Worm (Caenorhabditis elegans): Measurements from ENCODE around the gene F35B12.10.

F35B12.10 gene

ce11 chrV:11637191-11637590 is 8.1 kb upstream of the F35B12.10 start, which contains the start of gene sipa-1:
sipa-1 (minus strand) TSS chrV:11637291.
- TF ChIP-seq aly-2 (tag; optimal IDR thresholded peaks at IDR 0.05) (no peak), lsy-2 (tag; optimal IDR thresholded peaks at IDR 0.05) (no peak), zag-1 (tag; optimal IDR thresholded peaks at IDR 0.05) (no peak), gmeb-1 (tag; optimal IDR thresholded peaks at IDR 0.05) (no peak), skn-1 (tag; optimal IDR thresholded peaks at IDR 0.05) (no peak), fos-1 (tag; optimal IDR thresholded peaks at IDR 0.05) (no peak), nhr-6 (tag; optimal IDR thresholded peaks at IDR 0.05) (no peak), nhr-77 (tag; optimal IDR thresholded peaks at IDR 0.05) (no peak)

- TF ChIP-seq nhr-237 (tag; optimal IDR thresholded peaks at IDR 0.05) (no peak), nhr-11 (tag; optimal IDR thresholded peaks at IDR 0.05) (no peak)
Observed at ce11 chrV:11635587-11635986, 6.5 kb upstream of the F35B12.10 start.

ce11 chrV:11631128-11631527 is 2.1 kb upstream of the F35B12.10 start:
- no peak for TF ChIP-seq nhr-12 (tag; optimal IDR thresholded peaks at IDR 0.05)
- no peak for TF ChIP-seq sma-3 (GFP tag; optimal IDR thresholded peaks at IDR 0.05)

- TF ChIP-seq nhr-21 (tag; optimal IDR thresholded peaks at IDR 0.05) (no peak), elt-1 (tag; optimal IDR thresholded peaks at IDR 0.05) (no peak), unc-39 (tag; optimal IDR thresholded peaks at IDR 0.05) (no peak), nhr-25 (tag; optimal IDR thresholded peaks at IDR 0.05) (no peak), ceh-82 (tag; optimal IDR thresholded peaks at IDR 0.05) (no peak), lin-39 (tag; optimal IDR thresholded peaks at IDR 0.05) (no peak), nhr-129 (tag; optimal IDR thresholded peaks at IDR 0.05) (no peak), lsy-2 (tag; optimal IDR thresholded peaks at IDR 0.05) (no peak), ama-1 (optimal IDR thresholded peaks at IDR 0.05) (no peak), nhr-10 (tag; optimal IDR thresholded peaks at IDR 0.05) (no peak), ZK546.5 (tag; optimal IDR thresholded peaks at IDR 0.05) (no peak), gmeb-1 (tag; optimal IDR thresholded peaks at IDR 0.05) (no peak), sma-9 (GFP tag; optimal IDR thresholded peaks at IDR 0.05) (no peak), sma-9 (tag; optimal IDR thresholded peaks at IDR 0.05) (no peak), ztf-11 (tag; optimal IDR thresholded peaks at IDR 0.05) (no peak), skn-1 (tag; optimal IDR thresholded peaks at IDR 0.05) (no peak), nhr-12 (tag; optimal IDR thresholded peaks at IDR 0.05) (no peak), lin-11 (tag; optimal IDR thresholded peaks at IDR 0.05) (no peak), mdl-1 (tag; optimal IDR thresholded peaks at IDR 0.05) (no peak), snpc-4 (tag; optimal IDR thresholded peaks at IDR 0.05) (no peak)
Observed at ce11 chrV:11627837-11628236, 1.2 kb downstream of the F35B12.10 start.

- TF ChIP-seq unc-55 (GFP tag; optimal IDR thresholded peaks at IDR 0.05) (no peak), sma-3 (GFP tag; optimal IDR thresholded peaks at IDR 0.05) (no peak), ZK546.5 (tag; optimal IDR thresholded peaks at IDR 0.05) (no peak), sma-9 (GFP tag; optimal IDR thresholded peaks at IDR 0.05) (no peak), sma-9 (tag; optimal IDR thresholded peaks at IDR 0.05) (no peak), ztf-1 (GFP tag; conservative IDR thresholded peaks at IDR 0.05) (no peak), lin-11 (tag; optimal IDR thresholded peaks at IDR 0.05) (no peak), nhr-23 (tag; optimal IDR thresholded peaks at IDR 0.05) (no peak), lsy-2 (tag; optimal IDR thresholded peaks at IDR 0.05) (no peak), skn-1 (tag; optimal IDR thresholded peaks at IDR 0.05) (no peak), Y55F3AM.14 (GFP tag; optimal IDR thresholded peaks at IDR 0.05) (no peak), elt-3 (tag; optimal IDR thresholded peaks at IDR 0.05) (no peak), blmp-1 (tag; optimal IDR thresholded peaks at IDR 0.05; ENCODE audit: insufficient read depth) (no peak), zag-1 (tag; optimal IDR thresholded peaks at IDR 0.05) (no peak), nhr-6 (tag; optimal IDR thresholded peaks at IDR 0.05) (no peak)
Observed at ce11 chrV:11624954-11625353, 4.1 kb downstream of the F35B12.10 start.

- TF ChIP-seq mab-5 (tag; optimal IDR thresholded peaks at IDR 0.05) (peak; percentile 0), ztf-1 (GFP tag; conservative IDR thresholded peaks at IDR 0.05) (no peak), mdl-1 (tag; optimal IDR thresholded peaks at IDR 0.05) (peak in 1 of 2 experiments; percentile 3)
Observed at ce11 chrV:11621276-11621675, 7.8 kb downstream of the F35B12.10 start.
